Worm (Caenorhabditis elegans): ENCODE results near the gene chw-1.

Gene chw-1

DNA sequence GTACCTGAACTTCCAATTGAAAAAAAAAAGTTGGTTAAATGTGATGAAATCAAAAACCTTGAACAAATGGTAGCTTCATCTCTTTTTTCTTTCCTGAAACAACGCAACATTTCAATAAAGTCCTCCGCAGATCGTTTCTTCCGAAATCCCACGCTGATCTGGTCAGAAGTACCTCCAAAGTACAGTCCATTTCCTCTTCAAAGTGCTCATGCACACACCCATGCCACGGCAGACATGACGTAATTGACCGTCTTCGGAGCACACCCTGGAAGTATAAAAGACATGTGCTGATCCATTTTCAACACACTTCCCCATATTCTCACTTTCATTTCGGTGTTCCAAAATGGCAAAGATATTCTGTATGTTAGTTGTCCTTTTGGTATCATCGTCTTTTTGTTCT, 41.8 kb downstream of the chw-1 start, which contains the start of gene C35A5.10:
Gene C35A5.10 (plus strand): TSS at position 301 of the 400 bp plus-strand sequence.
- TF ChIP-seq unc-39 (tag; optimal IDR thresholded peaks at IDR 0.05) = no peak
- no peak for TF ChIP-seq ama-1 (optimal IDR thresholded peaks at IDR 0.05)
- TF ChIP-seq aly-2 (tag; optimal IDR thresholded peaks at IDR 0.05) = no peak
- TF ChIP-seq ceh-28 (tag; optimal IDR thresholded peaks at IDR 0.05) = no peak
- TF ChIP-seq nfya-1 (tag; optimal IDR thresholded peaks at IDR 0.05; ENCODE audit: insufficient read depth) = no peak
- TF ChIP-seq unc-62 (GFP tag; optimal IDR thresholded peaks at IDR 0.05) = no peak
- no peak for TF ChIP-seq R02D3.7 (tag; optimal IDR thresholded peaks at IDR 0.05)
- no peak for TF ChIP-seq skn-1 (tag; optimal IDR thresholded peaks at IDR 0.05)
- no peak for TF ChIP-seq lin-15B (tag; optimal IDR thresholded peaks at IDR 0.05)
- TF ChIP-seq ZK546.5 (tag; optimal IDR thresholded peaks at IDR 0.05) = no peak
- no peak for TF ChIP-seq zag-1 (tag; optimal IDR thresholded peaks at IDR 0.05)
- no peak for TF ChIP-seq fkh-2 (tag; optimal IDR thresholded peaks at IDR 0.05)
- TF ChIP-seq pqm-1 (tag; optimal IDR thresholded peaks at IDR 0.05) = no peak
- no peak for TF ChIP-seq nhr-12 (tag; optimal IDR thresholded peaks at IDR 0.05)
- no peak for TF ChIP-seq tbx-2 (tag; optimal IDR thresholded peaks at IDR 0.05)
- no peak for TF ChIP-seq fos-1 (tag; optimal IDR thresholded peaks at IDR 0.05)

DNA sequence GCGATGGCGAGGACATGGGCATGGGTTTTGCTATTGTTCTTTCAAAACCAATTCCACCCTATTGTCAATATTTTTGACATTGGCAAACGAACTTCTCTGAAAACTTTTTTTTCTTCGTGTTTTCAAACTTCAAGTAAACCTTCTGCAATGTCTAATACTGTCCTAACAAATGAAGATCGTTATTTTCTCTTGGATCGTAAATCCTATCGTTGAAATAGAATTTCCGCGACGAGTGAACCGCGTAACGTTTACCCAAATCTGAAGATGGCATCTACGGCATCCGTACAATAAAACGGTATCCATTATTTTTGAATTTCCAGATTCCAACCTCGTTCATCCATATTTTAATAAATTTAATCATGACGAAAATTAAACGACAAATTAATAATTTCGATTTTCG, 43.5 kb downstream of the chw-1 start, which contains the start of gene C35A5.5:
Gene C35A5.5 (plus strand): TSS at position 301 of the 400 bp plus-strand sequence.
- TF ChIP-seq ceh-9 (tag; optimal IDR thresholded peaks at IDR 0.05) = no peak
- TF ChIP-seq ama-1 (optimal IDR thresholded peaks at IDR 0.05) = no peak
- no peak for TF ChIP-seq nhr-43 (tag; optimal IDR thresholded peaks at IDR 0.05; ENCODE audit: poor library complexity, severe bottlenecking)
- no peak for TF ChIP-seq lin-15B (tag; optimal IDR thresholded peaks at IDR 0.05)
- TF ChIP-seq ztf-11 (tag; optimal IDR thresholded peaks at IDR 0.05) = no peak
- no peak for TF ChIP-seq fos-1 (tag; optimal IDR thresholded peaks at IDR 0.05)

DNA sequence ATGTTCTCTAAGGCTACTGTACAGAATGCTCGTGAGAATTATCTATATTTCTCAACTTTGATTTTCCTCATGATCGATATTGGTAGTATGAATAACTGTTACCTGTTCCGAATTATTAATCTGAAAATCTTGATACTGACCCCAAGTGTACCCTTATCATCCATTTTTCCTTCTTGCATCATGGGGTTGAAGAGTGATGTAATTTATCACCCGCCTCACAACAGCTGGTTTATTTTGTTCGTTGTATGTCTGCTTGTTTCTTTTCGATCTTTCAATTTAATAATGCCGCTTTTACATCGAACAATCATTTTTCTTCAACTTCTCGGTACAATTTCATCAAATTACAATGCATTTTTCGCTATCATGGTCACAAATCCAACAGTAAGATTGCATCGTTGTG, 46.8 kb downstream of the chw-1 start, which contains the start of gene C35A5.6:
Gene C35A5.6 (plus strand): TSS at position 283 of the 400 bp plus-strand sequence.
- TF ChIP-seq ama-1 (optimal IDR thresholded peaks at IDR 0.05) (no peak), nhr-67 (tag; optimal IDR thresholded peaks at IDR 0.05) (no peak), nhr-12 (tag; optimal IDR thresholded peaks at IDR 0.05) (no peak), unc-39 (tag; optimal IDR thresholded peaks at IDR 0.05) (no peak)

Measured in whole organism, L3 larva.